Worm (Caenorhabditis elegans): ENCODE data around the gene clc-31.

- TF ChIP-seq ZK546.5 (tag; optimal IDR thresholded peaks at IDR 0.05) (no peak), lin-39 (tag; optimal IDR thresholded peaks at IDR 0.05) (no peak), ceh-16 (tag; optimal IDR thresholded peaks at IDR 0.05) (no peak), dmd-4 (tag; optimal IDR thresholded peaks at IDR 0.05) (no peak), ztf-1 (GFP tag; conservative IDR thresholded peaks at IDR 0.05) (no peak), elt-3 (tag; optimal IDR thresholded peaks at IDR 0.05) (no peak), nhr-23 (tag; optimal IDR thresholded peaks at IDR 0.05) (no peak)
Observed at ce11 chrII:378351-378750, 38.0 kb downstream of the clc-31 start, which contains the start of gene C03H5.9.
